Worm (Caenorhabditis elegans): ENCODE data around the gene F58B4.6.

Gene F58B4.6

DNA sequence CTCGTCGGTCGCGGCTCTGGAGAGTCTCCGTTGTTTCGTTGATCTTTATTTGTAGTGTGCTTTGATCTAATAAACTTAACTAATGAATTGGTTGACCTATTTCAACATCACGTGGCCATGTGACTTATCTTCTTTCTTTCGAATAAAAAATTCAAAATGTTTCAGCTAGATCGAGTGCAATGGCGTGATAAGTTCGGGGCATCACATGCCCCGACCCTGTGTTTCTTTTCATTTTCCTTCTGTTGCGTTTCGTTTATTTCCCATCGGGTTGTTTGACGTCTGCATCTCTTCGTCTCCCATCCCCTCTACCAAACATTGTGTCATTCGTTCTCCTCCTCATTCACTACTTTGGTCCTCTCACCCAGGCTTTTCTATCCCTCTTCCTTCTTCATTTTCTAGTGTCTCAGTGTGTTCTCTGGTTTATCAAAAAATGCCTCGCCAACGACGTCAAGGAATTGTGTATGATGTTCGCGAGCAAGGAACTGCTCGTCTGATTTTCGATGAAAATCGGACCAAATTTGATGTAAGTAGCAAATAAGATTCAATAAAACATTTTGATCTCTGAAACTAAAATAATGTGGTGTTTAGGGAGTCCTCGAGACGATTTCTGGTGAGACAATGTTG lies 26.9 kb downstream of the F58B4.6 start, which contains the start of gene F17C11.4 (continued):
- TF ChIP-seq tbx-9 (tag; optimal IDR thresholded peaks at IDR 0.05; ENCODE audit: borderline replicate concordance) (no peak), hlh-26 (GFP tag; conservative IDR thresholded peaks at IDR 0.05) (no peak), Y95B8A.8 (GFP tag; IDR thresholded peaks at IDR 0.05) (no peak), Y53F4B.3 (GFP tag; IDR thresholded peaks at IDR 0.05) (no peak), hsf-1 (GFP tag; IDR thresholded peaks at IDR 0.05) (no peak), nhr-120 (GFP tag; IDR thresholded peaks at IDR 0.05) (no peak), rcor-1 (GFP tag; IDR thresholded peaks at IDR 0.05) (0 out of 2 replicates have a peak, but pooled peaks have one; percentile 10), lin-40 (tag; optimal IDR thresholded peaks at IDR 0.05) (peak; percentile 67), rec-8 (tag; optimal IDR thresholded peaks at IDR 0.05) (no peak), ztf-18 (tag; optimal IDR thresholded peaks at IDR 0.05) (peak; percentile 31), atf-7 (tag; optimal IDR thresholded peaks at IDR 0.05) (peak; percentile 62), hmg-20 (GFP tag; IDR thresholded peaks at IDR 0.05) (no peak), snpc-4 (GFP tag; optimal IDR thresholded peaks at IDR 0.05) (no peak), snpc-4 (tag; optimal IDR thresholded peaks at IDR 0.05) (peak in 2 of 4 experiments; percentile 33 to 40), egl-44 (GFP tag; IDR thresholded peaks at IDR 0.05) (0 out of 2 replicates have a peak, but pooled peaks have one; percentile 61), mes-4 (tag; optimal IDR thresholded peaks at IDR 0.05) (no peak), madf-6 (GFP tag; IDR thresholded peaks at IDR 0.05) (0 out of 2 replicates have a peak, but pooled peaks have one; percentile 13), dox-1 (GFP tag; IDR thresholded peaks at IDR 0.05) (no peak), egrh-3 (GFP tag; IDR thresholded peaks at IDR 0.05) (no peak), nfyb-1 (GFP tag; IDR thresholded peaks at IDR 0.05) (no peak), zim-3 (tag; optimal IDR thresholded peaks at IDR 0.05) (no peak), madf-8 (GFP tag; conservative IDR thresholded peaks at IDR 0.05) (no peak), ceh-27 (GFP tag; optimal IDR thresholded peaks at IDR 0.05) (no peak), ztf-25 (GFP tag; IDR thresholded peaks at IDR 0.05) (no peak), F23B12.7 (tag; optimal IDR thresholded peaks at IDR 0.05; ENCODE audit: insufficient read depth) (no peak), ztf-26 (tag; optimal IDR thresholded peaks at IDR 0.05) (peak; percentile 39), hmg-1.2 (GFP tag; IDR thresholded peaks at IDR 0.05) (peak; percentile 53; the same call in 1 of the 2 replicates), sea-2 (GFP tag; IDR thresholded peaks at IDR 0.05) (no peak), F39B2.1 (GFP tag; IDR thresholded peaks at IDR 0.05) (no peak), nhr-27 (tag; optimal IDR thresholded peaks at IDR 0.05) (no peak), ets-4 (GFP tag; optimal IDR thresholded peaks at IDR 0.05) (no peak), unc-62 (GFP tag; optimal IDR thresholded peaks at IDR 0.05) (peak; percentile 41), mcd-1 (GFP tag; IDR thresholded peaks at IDR 0.05) (peak; percentile 37; the same call in 1 of the 2 replicates), rpc-1 (optimal IDR thresholded peaks at IDR 0.05) (no peak), rpc-1 (tag; optimal IDR thresholded peaks at IDR 0.05) (no peak), chd-7 (tag; optimal IDR thresholded peaks at IDR 0.05) (no peak), gei-17 (GFP tag; optimal IDR thresholded peaks at IDR 0.05) (peak; percentile 2), hrde-1 (tag; optimal IDR thresholded peaks at IDR 0.05; ENCODE audit: borderline replicate concordance) (no peak), F49E8.2 (tag; optimal IDR thresholded peaks at IDR 0.05; ENCODE audit: insufficient read depth) (no peak), cebp-1 (GFP tag; IDR thresholded peaks at IDR 0.05) (peak; percentile 77), cebp-1 (tag; optimal IDR thresholded peaks at IDR 0.05) (peak; percentile 91), Y67H2A.10 (GFP tag; conservative IDR thresholded peaks at IDR 0.05) (no peak), repo-1 (tag; optimal IDR thresholded peaks at IDR 0.05) (no peak), snpc-1.3 (tag; optimal IDR thresholded peaks at IDR 0.05; ENCODE audit: insufficient read depth) (no peak), sptf-2 (GFP tag; optimal IDR thresholded peaks at IDR 0.05) (no peak), T26A5.8 (tag; optimal IDR thresholded peaks at IDR 0.05) (no peak), him-1 (tag; optimal IDR thresholded peaks at IDR 0.05) (no peak), ceh-91 (GFP tag; IDR thresholded peaks at IDR 0.05) (no peak)

All from whole organism, young adult.